Fruit fly (Drosophila melanogaster) whole organism, prepupa: ENCODE data around the gene CG33257.

ENCODE experiments used
- Blimp-1 ChIP-seq: fragments of 200-800 bp; sonication (Bioruptor generic); optimal IDR thresholded peaks from 3 replicates; lab custom pipeline; 2017; ENCODE audit warnings: missing biosample characterization, missing genetic modification characterization, mild to moderate bottlenecking, moderate library complexity, missing genetic modification reagents
- CG10631 ChIP-seq: fragments of 200-800 bp; sonication (Bioruptor generic); optimal IDR thresholded peaks from 2 replicates; lab custom pipeline; 2016; ENCODE audit warnings: missing biosample characterization, missing genetic modification characterization
- CG10669 ChIP-seq: fragments of 200-800 bp; sonication (Bioruptor generic); optimal IDR thresholded peaks from 3 replicates; lab custom pipeline; 2018; ENCODE audit warnings: missing biosample characterization, mild to moderate bottlenecking, missing genetic modification characterization, moderate library complexity
- CG11762 ChIP-seq: fragments of 200-800 bp; sonication (Bioruptor generic); optimal IDR thresholded peaks from 3 replicates; lab custom pipeline; 2016; ENCODE audit warnings: missing biosample characterization, missing genetic modification characterization; ENCODE audit not compliant: insufficient read depth
- CG11902 ChIP-seq: fragments of 200-800 bp; sonication (Bioruptor generic); optimal IDR thresholded peaks from 3 replicates; lab custom pipeline; 2016; ENCODE audit warnings: missing biosample characterization, missing genetic modification characterization
- CG15336 ChIP-seq: fragments of 200-800 bp; sonication (Bioruptor generic); IDR thresholded peaks from 2 replicates; pipeline ENCODE4 v1.3.6; 2022; ENCODE audit warnings: missing biosample characterization, missing genetic modification characterization
- CG1621 ChIP-seq: fragments of 200-800 bp; sonication (Bioruptor generic); optimal IDR thresholded peaks from 3 replicates; lab custom pipeline; 2018; ENCODE audit warnings: missing biosample characterization, mild to moderate bottlenecking, missing genetic modification characterization
- CG16779 ChIP-seq: fragments of 200-800 bp; sonication (Bioruptor generic); optimal IDR thresholded peaks from 3 replicates; lab custom pipeline; 2017; ENCODE audit warnings: missing biosample characterization, mild to moderate bottlenecking, missing genetic modification characterization
- CG31627 ChIP-seq: fragments of 200-800 bp; sonication (Bioruptor generic); optimal IDR thresholded peaks from 3 replicates; lab custom pipeline; 2016; ENCODE audit warnings: missing biosample characterization, missing genetic modification characterization
- CG34406 ChIP-seq: fragments of 200-800 bp; sonication (Bioruptor generic); optimal IDR thresholded peaks from 3 replicates; lab custom pipeline; 2016; ENCODE audit warnings: missing biosample characterization, missing genetic modification characterization
- CG3919 ChIP-seq: fragments of 200-800 bp; sonication (Bioruptor generic); optimal IDR thresholded peaks from 3 replicates; lab custom pipeline; 2016; ENCODE audit warnings: missing biosample characterization, missing genetic modification characterization
- CG4318 ChIP-seq: fragments of 200-800 bp; sonication (Bioruptor generic); optimal IDR thresholded peaks from 3 replicates; lab custom pipeline; 2017; ENCODE audit warnings: missing biosample characterization, mild to moderate bottlenecking, missing genetic modification characterization
- CG6163 ChIP-seq: fragments of 200-800 bp; sonication (Bioruptor generic); IDR thresholded peaks from 3 replicates; pipeline ENCODE4 v1.3.6; 2022; ENCODE audit warnings: missing biosample characterization, missing genetic modification characterization
- CG6854 ChIP-seq: fragments of 200-800 bp; sonication (Bioruptor generic); optimal IDR thresholded peaks from 2 replicates; lab custom pipeline; 2017; ENCODE audit warnings: missing biosample characterization, mild to moderate bottlenecking, missing genetic modification characterization
- CG8119 ChIP-seq: fragments of 200-800 bp; sonication (Bioruptor generic); IDR thresholded peaks from 3 replicates; pipeline ENCODE4 v1.3.6; 2022; ENCODE audit warnings: missing biosample characterization, missing genetic modification characterization
- CG8319 ChIP-seq: fragments of 200-800 bp; sonication (Bioruptor generic); optimal IDR thresholded peaks from 3 replicates; lab custom pipeline; 2016; ENCODE audit warnings: missing biosample characterization, missing genetic modification characterization
- CG8632 ChIP-seq: fragments of 200-800 bp; sonication (Bioruptor generic); optimal IDR thresholded peaks from 3 replicates; lab custom pipeline; 2016; ENCODE audit warnings: missing biosample characterization, missing genetic modification characterization
- CG9139 ChIP-seq: fragments of 200-800 bp; sonication (Bioruptor generic); optimal IDR thresholded peaks from 3 replicates; lab custom pipeline; 2017; ENCODE audit warnings: missing biosample characterization, mild to moderate bottlenecking, missing genetic modification characterization
- Eip75B ChIP-seq: fragments of 200-800 bp; sonication (Bioruptor generic); optimal IDR thresholded peaks from 3 replicates; lab custom pipeline; 2016; ENCODE audit warnings: missing biosample characterization, missing genetic modification characterization
- Eip78C ChIP-seq: fragments of 200-800 bp; sonication (Bioruptor generic); peaks from one replicate; lab custom pipeline; 2016; ENCODE audit warnings: missing biosample characterization, missing genetic modification characterization
- Ets96B ChIP-seq: fragments of 200-800 bp; optimal IDR thresholded peaks from 2 replicates; lab custom pipeline; 2019; ENCODE audit warnings: missing biosample characterization, mild to moderate bottlenecking, missing genetic modification characterization, moderate library complexity
- Hr38 ChIP-seq: sonication (Bioruptor generic); optimal IDR thresholded peaks from 2 replicates; lab custom pipeline; 2016; ENCODE audit warnings: missing biosample characterization, missing genetic modification characterization
- Hr39 ChIP-seq: fragments of 200-800 bp; sonication (Bioruptor generic); optimal IDR thresholded peaks from 2 replicates; lab custom pipeline; 2016; ENCODE audit warnings: missing biosample characterization, missing genetic modification characterization
- Lpt ChIP-seq: fragments of 200-800 bp; sonication (Bioruptor generic); optimal IDR thresholded peaks from 3 replicates; lab custom pipeline; 2016; ENCODE audit warnings: missing biosample characterization, missing genetic modification characterization
- OdsH ChIP-seq: fragments of 200-800 bp; sonication (Bioruptor generic); optimal IDR thresholded peaks from 3 replicates; lab custom pipeline; 2016; ENCODE audit warnings: missing biosample characterization, missing genetic modification characterization
- Smox ChIP-seq: fragments of 200-800 bp; sonication (Bioruptor generic); optimal IDR thresholded peaks from 3 replicates; lab custom pipeline; 2016; ENCODE audit warnings: missing biosample characterization, missing genetic modification characterization
- Sox14 ChIP-seq: fragments of 200-800 bp; sonication (Bioruptor generic); optimal IDR thresholded peaks from 3 replicates; lab custom pipeline; 2016; ENCODE audit warnings: missing biosample characterization, missing genetic modification characterization
- Sox15 ChIP-seq: fragments of 200-800 bp; sonication (Bioruptor generic); optimal IDR thresholded peaks from 3 replicates; lab custom pipeline; 2016; ENCODE audit warnings: missing biosample characterization, missing genetic modification characterization
- achi ChIP-seq: fragments of 200-800 bp; sonication (Bioruptor generic); optimal IDR thresholded peaks from 3 replicates; lab custom pipeline; 2016; ENCODE audit warnings: missing biosample characterization, missing genetic modification characterization
- acj6 ChIP-seq: fragments of 200-800 bp; sonication (Bioruptor generic); optimal IDR thresholded peaks from 3 replicates; lab custom pipeline; 2016; ENCODE audit warnings: missing biosample characterization, missing genetic modification characterization
- cyc ChIP-seq: fragments of 200-800 bp; sonication (Bioruptor generic); optimal IDR thresholded peaks from 3 replicates; lab custom pipeline; 2016; ENCODE audit warnings: missing biosample characterization, missing genetic modification characterization
- dsx ChIP-seq: fragments of 200-800 bp; optimal IDR thresholded peaks from 3 replicates; lab custom pipeline; 2019; ENCODE audit warnings: missing biosample characterization, mild to moderate bottlenecking, missing genetic modification characterization, moderate library complexity; ENCODE audit not compliant: poor library complexity, severe bottlenecking
- eg ChIP-seq: fragments of 200-800 bp; sonication (Bioruptor generic); IDR thresholded peaks from 3 replicates; pipeline ENCODE4 v1.3.6; 2022; ENCODE audit warnings: missing biosample characterization, missing genetic modification characterization
- lz ChIP-seq: fragments of 200-800 bp; sonication (Bioruptor generic); optimal IDR thresholded peaks from 3 replicates; lab custom pipeline; 2016; ENCODE audit warnings: missing biosample characterization, missing genetic modification characterization
- net ChIP-seq: fragments of 200-800 bp; sonication (Bioruptor generic); optimal IDR thresholded peaks from 3 replicates; lab custom pipeline; 2016; ENCODE audit warnings: missing biosample characterization, missing genetic modification characterization
- pdm3 ChIP-seq: fragments of 200-800 bp; sonication (Bioruptor generic); optimal IDR thresholded peaks from 3 replicates; lab custom pipeline; 2016; ENCODE audit warnings: missing biosample characterization, missing genetic modification characterization
- salr ChIP-seq, 2 experiments: fragments of 200-800 bp; sonication (Bioruptor generic); optimal IDR thresholded peaks; 3 replicates each; lab custom pipeline; 2016 to 2018; ENCODE audit warnings: missing biosample characterization in 2 of 2, missing genetic modification characterization in 2 of 2, mild to moderate bottlenecking in 1 of 2
- spab ChIP-seq: fragments of 200-800 bp; sonication (Bioruptor generic); optimal IDR thresholded peaks from 2 replicates; lab custom pipeline; 2017; ENCODE audit warnings: missing biosample characterization, mild to moderate bottlenecking, missing genetic modification characterization, missing genetic modification reagents
- svp ChIP-seq: fragments of 200-800 bp; sonication (Bioruptor generic); peaks from one replicate; lab custom pipeline; 2016; ENCODE audit warnings: missing biosample characterization, missing genetic modification characterization
- vri ChIP-seq: fragments of 200-800 bp; sonication (Bioruptor generic); optimal IDR thresholded peaks from 3 replicates; lab custom pipeline; 2016; ENCODE audit warnings: missing biosample characterization, mild to moderate bottlenecking, missing genetic modification characterization

CG33257 gene

dm6 chr3L:16313985-16314384, 32.1 kb upstream of the CG33257 start, which contains the start of gene CG13062:
CG13062 (plus strand) TSS chr3L:16314285.
- TF ChIP-seq achi = peak; percentile 8
- peak; percentile 12 for TF ChIP-seq svp (GFP tag; lab: Kevin White, UChicago)
- no peak for TF ChIP-seq CG1621

- TF ChIP-seq CG4318 (GFP tag; lab: Kevin White, UChicago) (no peak), CG11762 (no peak), net (GFP tag; lab: Kevin White, UChicago) (no peak), CG8119 (GFP tag; lab: Robert Waterston, UW) (no peak)
Observed at dm6 chr3L:16317724-16318123, 28.4 kb upstream of the CG33257 start, which contains the start of gene Nplp3. Nplp3 (plus strand) TSS chr3L:16318024.

- TF ChIP-seq spab (GFP tag; lab: Kevin White, UChicago) (no peak), dsx (GFP tag; lab: Kevin White, UChicago) (no peak), lz (GFP tag; lab: Kevin White, UChicago) (no peak), Hr38 (GFP tag; lab: Kevin White, UChicago) (no peak), OdsH (GFP tag; lab: Kevin White, UChicago) (no peak), CG31627 (no peak), CG8319 (GFP tag; lab: Kevin White, UChicago) (no peak), acj6 (GFP tag; lab: Kevin White, UChicago) (no peak), CG10669 (no peak), CG16779 (tag; lab: Kevin White, UChicago) (no peak), vri (GFP tag; lab: Kevin White, UChicago) (no peak)
- TF ChIP-seq, all 60 proteins: peak for 0
Observed at dm6 chr3L:16319399-16319906, 26.7 kb upstream of the CG33257 start, which contains the start of the genes CG13041 and CG13060. CG13041 (minus strand) TSS chr3L:16319526. CG13060 (plus strand) TSS chr3L:16319856.

- TF ChIP-seq eg (GFP tag; lab: Robert Waterston, UW) (no peak), Blimp-1 (no peak), Hr39 (no peak), CG3919 (GFP tag; lab: Kevin White, UChicago) (no peak), CG31627 (no peak), Sox15 (GFP tag; lab: Kevin White, UChicago) (no peak), Eip78C (GFP tag; lab: Kevin White, UChicago) (no peak), CG9139 (GFP tag; lab: Kevin White, UChicago) (no peak), CG34406 (no peak), Sox14 (GFP tag; lab: Kevin White, UChicago) (no peak), Lpt (GFP tag; lab: Kevin White, UChicago) (no peak), CG10631 (GFP tag; lab: Kevin White, UChicago) (no peak), Ets96B (tag; lab: Kevin White, UChicago) (no peak), Smox (GFP tag; lab: Kevin White, UChicago) (no peak), CG8632 (GFP tag; lab: Kevin White, UChicago) (no peak), spab (GFP tag; lab: Kevin White, UChicago) (no peak), Eip75B (GFP tag; lab: Kevin White, UChicago) (no peak), OdsH (GFP tag; lab: Kevin White, UChicago) (no peak), CG6854 (GFP tag; lab: Kevin White, UChicago) (no peak)
Observed at dm6 chr3L:16321172-16321571, 25.0 kb upstream of the CG33257 start, which contains the start of gene CG42718. CG42718 (minus strand) TSS chr3L:16321272.

dm6 chr3L:16323372-16323771, 22.8 kb upstream of the CG33257 start, which contains the start of gene CG13059:
CG13059 (plus strand) TSS chr3L:16323672.
- TF ChIP-seq CG11762 (no peak), pdm3 (no peak), CG3919 (GFP tag; lab: Kevin White, UChicago) (no peak), CG15336 (GFP tag; lab: Robert Waterston, UW) (no peak), OdsH (GFP tag; lab: Kevin White, UChicago) (no peak), cyc (no peak), CG16779 (tag; lab: Kevin White, UChicago) (no peak), salr (GFP tag; optimal IDR thresholded peaks at IDR 0.05; lab: Kevin White, UChicago) (no peak), achi (no peak), acj6 (GFP tag; lab: Kevin White, UChicago) (no peak), Sox14 (GFP tag; lab: Kevin White, UChicago) (no peak), CG11902 (GFP tag; lab: Kevin White, UChicago) (no peak), CG6163 (GFP tag; lab: Robert Waterston, UW) (no peak)
